Worm (Caenorhabditis elegans) whole organism, early embryonic: ENCODE results near the gene spe-17.

Source experiments
- aly-1 ChIP-seq: sonication (generic microtip); optimal IDR thresholded peaks from 2 replicates; lab custom pipeline; 2016; ENCODE audit warnings: missing genetic modification characterization, missing compliant biosample characterization
- ama-1 ChIP-seq: fragments of 150-350 bp; optimal IDR thresholded peaks from 2 replicates; lab custom pipeline; 2014
- hmbx-1 ChIP-seq: sonication (generic microtip); optimal IDR thresholded peaks from 2 replicates; lab custom pipeline; 2016; ENCODE audit warnings: mild to moderate bottlenecking, missing genetic modification characterization, missing compliant biosample characterization

DNA sequence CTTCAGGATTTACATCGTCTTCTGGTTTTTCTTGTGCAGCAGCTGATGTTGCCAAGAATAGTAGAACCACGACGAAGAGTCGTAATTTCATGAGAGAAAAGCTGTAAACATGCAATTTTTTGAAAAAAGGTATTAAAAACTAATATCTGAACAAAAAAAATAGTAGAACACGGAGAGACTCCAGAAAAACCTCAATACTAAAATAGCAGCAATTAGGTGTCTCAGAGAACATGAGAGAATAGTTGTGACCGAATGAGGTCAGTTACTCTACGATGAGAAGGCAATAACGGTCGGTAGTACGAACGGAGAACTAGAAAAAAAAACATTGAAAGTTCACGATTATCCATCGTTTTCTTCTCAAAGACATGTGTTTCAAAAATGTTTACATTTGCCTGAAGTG is 15.9 kb downstream of the spe-17 start, which contains the start of gene tgn-38:
- TF ChIP-seq ama-1 (lab: Kevin White, UChicago) (no peak), hmbx-1 (tag; lab: Kevin White, UChicago) (no peak), aly-1 (tag; lab: Kevin White, UChicago) (no peak)
